Fruit fly (Drosophila melanogaster): ENCODE measurements around the gene PolA1.
A peak's percentile ranks its signal among the peaks of the same experiment; 100 is the strongest.

Gene PolA1

DNA sequence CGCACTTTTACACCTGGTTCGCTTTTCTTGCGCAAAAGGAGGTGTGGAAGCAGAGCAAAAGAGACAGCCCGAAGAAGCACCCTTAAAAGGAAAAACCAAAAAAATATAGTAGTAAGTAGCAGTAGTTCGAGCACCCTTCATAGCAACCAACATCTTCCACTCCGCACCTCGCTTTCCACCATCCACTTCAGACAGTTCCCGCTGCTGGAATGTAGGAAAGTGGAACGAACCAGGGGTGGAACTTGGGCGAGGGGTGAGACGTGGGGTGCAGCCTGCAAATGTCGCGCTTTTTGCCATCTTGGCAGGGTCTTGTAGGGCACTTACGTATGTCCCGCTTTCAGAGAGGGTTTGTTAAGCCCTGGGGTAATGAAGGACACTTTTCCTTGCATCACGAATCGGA lies 29.2 kb downstream of the PolA1 start:
- TF ChIP-seq CG8478 (optimal IDR thresholded peaks at IDR 0.05) = no peak

DNA sequence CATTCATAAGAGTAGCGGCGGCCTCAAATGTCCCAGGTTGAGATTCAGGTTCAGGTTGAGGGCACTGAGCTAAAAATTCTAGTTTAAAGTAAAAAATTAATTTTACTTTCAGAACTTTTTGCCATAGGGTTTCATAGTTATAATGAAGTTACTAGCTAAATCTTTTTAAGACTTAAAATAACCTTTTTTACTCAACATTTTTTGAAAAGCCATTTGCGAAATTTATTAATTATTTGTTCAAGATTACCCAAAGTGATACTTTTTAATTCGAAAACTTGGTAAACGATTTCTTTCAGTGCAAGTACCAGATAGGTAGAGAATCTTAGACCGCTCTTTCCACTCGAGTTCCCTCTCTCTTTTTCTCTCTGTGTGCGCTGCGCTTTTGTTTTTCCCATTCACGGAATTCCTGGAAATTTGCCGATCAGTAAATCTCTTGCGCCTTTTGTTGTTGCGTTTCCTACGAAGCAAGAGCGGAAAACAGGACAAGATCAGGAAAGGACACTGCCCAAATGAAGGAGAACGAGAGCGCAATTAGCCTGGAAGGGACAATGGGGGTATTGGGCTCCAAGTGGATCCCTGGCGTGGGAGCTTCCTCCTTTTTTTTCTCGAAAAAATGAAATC lies 29.9 kb downstream of the PolA1 start:
- no peak for TF ChIP-seq usp (GFP tag; optimal IDR thresholded peaks at IDR 0.05)
- no peak for TF ChIP-seq psq (optimal IDR thresholded peaks at IDR 0.05)
- no peak for TF ChIP-seq pan (optimal IDR thresholded peaks at IDR 0.05)
- no peak for TF ChIP-seq EcR (GFP tag; optimal IDR thresholded peaks at IDR 0.05)
- no peak for TF ChIP-seq Dll (optimal IDR thresholded peaks at IDR 0.05)
- no peak for TF ChIP-seq CG8478 (optimal IDR thresholded peaks at IDR 0.05)

DNA sequence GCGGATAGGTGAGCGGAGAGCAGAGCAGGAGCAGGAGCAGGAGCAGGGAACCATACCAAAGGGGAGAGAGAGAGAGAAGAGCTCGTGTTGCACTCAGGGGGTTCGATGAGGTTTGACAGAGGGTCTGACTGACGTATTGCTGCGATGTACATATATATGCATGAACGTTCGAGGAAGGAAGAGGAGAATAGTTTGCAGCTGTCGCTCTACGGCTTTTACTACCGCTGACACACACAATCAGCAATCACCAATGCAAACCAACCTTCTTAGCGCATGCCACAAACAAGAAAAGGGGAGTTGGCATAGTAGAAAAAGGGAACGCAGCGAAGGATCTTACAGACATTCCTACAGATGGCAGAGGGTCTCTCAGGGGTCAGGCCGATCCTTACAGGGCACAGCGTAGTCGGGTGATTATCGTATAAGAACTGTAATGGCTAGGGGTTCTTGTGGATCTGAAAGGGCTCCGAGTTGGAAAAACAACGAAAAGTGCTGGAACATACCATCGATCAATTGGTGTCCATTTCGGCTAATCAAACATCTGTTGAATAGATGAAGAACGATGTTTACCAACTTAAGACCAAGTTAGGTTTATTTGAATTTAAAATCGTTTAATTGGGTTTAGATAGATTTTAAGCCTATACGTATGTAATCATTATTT lies 31.1 kb downstream of the PolA1 start:
- TF ChIP-seq Dll (optimal IDR thresholded peaks at IDR 0.05) = no peak
- TF ChIP-seq EcR (GFP tag; optimal IDR thresholded peaks at IDR 0.05) = no peak
- no peak for TF ChIP-seq usp (GFP tag; optimal IDR thresholded peaks at IDR 0.05)
- TF ChIP-seq CG8478 (optimal IDR thresholded peaks at IDR 0.05) = no peak
- TF ChIP-seq psq (optimal IDR thresholded peaks at IDR 0.05) = no peak
- TF ChIP-seq pan (optimal IDR thresholded peaks at IDR 0.05) = no peak

DNA sequence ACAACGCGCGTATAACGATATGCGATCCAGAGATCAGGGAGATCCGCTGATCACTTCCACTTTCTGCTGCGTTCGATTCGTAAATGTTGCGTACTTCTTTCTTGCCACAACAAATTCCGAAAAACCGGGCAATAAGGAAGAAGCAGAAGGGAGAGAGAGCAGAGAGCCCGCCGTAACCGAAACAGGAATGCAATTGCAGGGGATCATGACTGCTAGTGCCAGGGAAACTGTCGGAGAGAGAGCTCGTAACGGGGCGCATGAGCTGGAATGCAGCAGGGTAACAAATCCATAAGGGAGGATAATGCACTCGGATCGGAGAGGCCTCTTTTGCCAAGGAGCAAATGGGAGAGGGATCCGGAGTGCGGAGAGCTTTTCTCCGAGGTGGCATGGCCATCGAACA lies 33.1 kb downstream of the PolA1 start:
- TF ChIP-seq pan (optimal IDR thresholded peaks at IDR 0.05) (no peak), Dll (optimal IDR thresholded peaks at IDR 0.05) (no peak), usp (GFP tag; optimal IDR thresholded peaks at IDR 0.05) (no peak), psq (optimal IDR thresholded peaks at IDR 0.05) (no peak), CG8478 (optimal IDR thresholded peaks at IDR 0.05) (no peak), EcR (GFP tag; optimal IDR thresholded peaks at IDR 0.05) (no peak)

DNA sequence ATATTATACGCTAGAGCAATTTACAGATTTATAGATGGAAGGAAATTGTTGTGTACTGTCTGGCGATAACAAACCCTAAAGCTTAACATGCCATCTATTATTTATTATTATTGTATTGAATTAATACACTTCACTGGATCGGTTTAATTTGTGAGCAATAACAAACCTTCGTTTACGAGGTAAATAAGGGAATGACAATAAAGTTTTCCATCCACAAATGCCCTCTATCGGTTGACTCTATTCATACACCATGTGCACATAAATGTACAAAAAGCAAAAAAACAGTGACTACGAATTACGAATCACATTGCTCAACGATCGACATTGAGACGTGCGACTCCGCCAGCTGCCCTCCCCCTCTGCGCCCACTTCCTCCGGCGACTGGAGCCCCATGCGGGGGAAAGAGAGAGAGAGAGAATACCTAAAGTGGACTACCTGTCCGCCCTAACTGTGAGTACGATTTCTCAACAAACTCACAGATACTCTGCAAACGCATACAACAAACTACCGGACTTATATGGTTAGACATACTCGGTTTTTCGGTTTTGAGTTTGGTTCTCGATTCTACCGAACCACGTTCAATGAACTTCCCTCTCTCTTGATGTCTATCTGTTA lies 34.6 kb downstream of the PolA1 start:
- no peak for TF ChIP-seq psq (optimal IDR thresholded peaks at IDR 0.05)
- peak in 1 of 2 experiments; percentile 47 for TF ChIP-seq EcR (GFP tag; optimal IDR thresholded peaks at IDR 0.05)

DNA sequence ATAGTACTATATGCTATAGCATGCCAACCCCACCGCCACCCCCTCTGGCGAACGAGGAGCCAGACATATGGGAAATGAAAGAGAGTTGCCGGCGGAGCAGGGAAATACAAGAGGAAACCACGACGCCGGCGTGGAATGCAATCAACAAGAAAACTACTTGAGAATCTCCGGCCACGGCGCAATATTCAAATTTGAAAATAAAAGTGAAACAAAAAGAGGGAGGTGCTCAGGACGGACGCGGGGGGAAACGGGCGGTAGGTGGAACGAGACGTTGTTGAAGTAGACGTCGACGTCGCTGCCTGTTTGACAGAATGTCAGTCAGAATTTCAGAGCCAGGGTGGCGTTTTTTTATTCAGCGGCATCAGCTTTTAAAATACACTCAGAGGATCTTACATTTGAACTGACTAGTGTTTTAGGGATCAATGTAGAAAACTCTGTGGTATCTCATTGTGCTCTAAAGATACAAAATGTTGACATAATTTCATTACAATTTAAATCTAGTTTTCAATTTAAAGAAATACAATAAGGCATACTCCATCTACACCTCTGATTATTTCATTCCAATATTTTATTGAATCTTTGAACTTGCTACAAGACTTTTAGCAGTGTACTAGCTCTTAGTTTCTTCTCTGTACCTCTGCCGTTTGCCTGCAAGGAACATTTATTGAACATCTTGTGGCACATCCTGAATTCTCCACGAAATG lies 35.4 kb downstream of the PolA1 start:
- TF ChIP-seq EcR (GFP tag; optimal IDR thresholded peaks at IDR 0.05) (no peak), CG8478 (optimal IDR thresholded peaks at IDR 0.05) (no peak), Dll (optimal IDR thresholded peaks at IDR 0.05) (no peak), pan (optimal IDR thresholded peaks at IDR 0.05) (no peak), psq (optimal IDR thresholded peaks at IDR 0.05) (no peak), usp (GFP tag; optimal IDR thresholded peaks at IDR 0.05) (no peak)

DNA sequence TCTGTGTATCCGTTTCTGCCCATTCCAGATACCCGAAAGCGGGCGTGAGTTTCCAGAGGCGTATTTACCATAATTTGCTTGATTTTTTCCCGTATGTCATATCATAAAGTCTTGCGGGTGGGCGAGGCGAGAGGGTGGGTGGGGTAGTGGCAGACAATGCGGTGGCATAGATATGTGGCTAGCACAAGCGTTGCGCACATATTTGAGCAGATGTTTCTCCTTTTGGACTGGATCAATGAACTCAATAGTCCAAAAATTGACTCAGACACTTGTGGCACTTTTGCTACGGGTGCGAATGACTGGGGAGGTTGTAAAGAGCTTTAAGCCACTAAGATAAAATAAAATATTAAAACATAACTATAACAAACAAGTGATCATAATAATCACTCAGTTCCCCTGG lies 36.4 kb downstream of the PolA1 start:
- no peak for TF ChIP-seq Dll (optimal IDR thresholded peaks at IDR 0.05)
- no peak for TF ChIP-seq EcR (GFP tag; optimal IDR thresholded peaks at IDR 0.05)

DNA sequence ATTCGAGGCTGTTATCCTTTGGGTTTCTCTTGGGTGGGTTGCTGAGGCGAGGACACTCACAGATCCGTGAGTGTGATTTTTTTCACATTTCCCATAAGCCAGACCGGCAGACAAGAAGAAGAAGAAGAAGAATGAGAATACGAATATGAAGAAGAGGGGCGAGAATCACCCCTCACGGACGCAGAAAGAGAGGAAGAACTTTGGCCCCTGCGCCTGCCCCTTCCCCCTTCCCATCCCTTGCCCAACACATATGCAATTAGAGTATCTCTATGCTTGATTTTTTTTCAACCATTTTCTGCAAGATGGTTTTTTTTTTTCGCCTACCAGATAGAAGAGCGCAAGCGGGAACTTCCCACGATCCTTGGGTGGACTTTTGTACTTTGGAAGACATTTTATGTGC lies 36.9 kb downstream of the PolA1 start:
- no peak for TF ChIP-seq Dll (optimal IDR thresholded peaks at IDR 0.05)
- TF ChIP-seq pan (optimal IDR thresholded peaks at IDR 0.05) = no peak
- no peak for TF ChIP-seq usp (GFP tag; optimal IDR thresholded peaks at IDR 0.05)
- no peak for TF ChIP-seq CG8478 (optimal IDR thresholded peaks at IDR 0.05)

DNA sequence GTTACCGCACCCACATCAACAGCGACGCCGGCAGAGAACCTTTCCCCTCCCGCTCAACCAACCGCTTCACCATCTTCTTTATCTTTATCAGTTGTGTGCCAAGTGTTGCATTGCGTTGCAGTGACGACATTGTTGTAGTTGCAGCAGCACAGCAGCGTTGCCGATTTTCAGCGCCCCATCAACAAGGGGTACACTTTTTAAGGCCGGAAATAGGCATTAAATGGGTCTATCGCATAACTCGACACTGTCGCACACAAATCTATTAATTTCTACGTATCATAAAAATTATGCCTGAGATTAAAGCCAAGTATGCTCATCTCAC lies 37.8 kb downstream of the PolA1 start:
- TF ChIP-seq Dll (optimal IDR thresholded peaks at IDR 0.05) (no peak), CG8478 (optimal IDR thresholded peaks at IDR 0.05) (no peak), psq (optimal IDR thresholded peaks at IDR 0.05) (no peak), pan (optimal IDR thresholded peaks at IDR 0.05) (no peak)

DNA sequence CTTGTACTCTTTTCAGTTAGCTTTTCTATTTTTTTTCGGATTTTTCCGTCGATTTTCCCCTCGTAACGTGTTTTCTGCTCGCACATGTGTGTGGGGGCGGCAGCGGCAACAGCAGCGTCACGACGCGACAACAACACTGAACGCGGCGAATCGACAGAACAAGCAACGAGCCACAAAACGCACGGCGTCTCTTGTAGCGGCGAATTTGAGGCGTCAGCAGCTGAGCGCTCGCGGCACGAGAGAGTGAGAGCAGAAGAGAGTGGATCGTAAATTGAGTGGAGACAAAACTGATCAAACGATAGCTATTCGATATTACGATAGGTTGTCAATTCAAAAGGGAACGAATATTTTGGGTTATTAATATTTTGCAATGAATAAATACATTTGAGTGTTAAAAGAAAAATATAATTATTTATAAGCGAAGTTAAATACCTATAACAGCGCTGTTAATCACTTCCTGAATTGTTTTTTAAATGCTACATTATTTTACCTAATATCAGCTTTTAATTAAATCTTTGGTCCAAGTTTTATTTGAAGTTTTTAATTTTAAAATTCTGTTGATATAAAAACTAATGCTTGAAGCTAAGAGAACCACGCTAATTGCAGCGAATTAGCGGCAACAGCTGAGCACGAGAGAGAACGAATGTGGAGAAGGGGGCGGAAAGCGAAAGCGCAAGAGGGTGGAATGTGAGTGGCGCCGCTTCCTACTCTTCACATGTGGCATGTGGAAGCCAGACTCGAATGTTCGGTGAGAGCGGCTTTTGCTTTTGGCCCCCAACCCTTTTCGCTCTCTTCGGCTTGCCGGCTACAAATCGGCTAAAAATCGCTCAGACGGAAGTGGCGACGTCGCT lies 38.4 kb downstream of the PolA1 start:
- TF ChIP-seq Dll (optimal IDR thresholded peaks at IDR 0.05) (peak; percentile 59), psq (optimal IDR thresholded peaks at IDR 0.05) (no peak), usp (GFP tag; optimal IDR thresholded peaks at IDR 0.05) (no peak), pan (optimal IDR thresholded peaks at IDR 0.05) (no peak)

DNA sequence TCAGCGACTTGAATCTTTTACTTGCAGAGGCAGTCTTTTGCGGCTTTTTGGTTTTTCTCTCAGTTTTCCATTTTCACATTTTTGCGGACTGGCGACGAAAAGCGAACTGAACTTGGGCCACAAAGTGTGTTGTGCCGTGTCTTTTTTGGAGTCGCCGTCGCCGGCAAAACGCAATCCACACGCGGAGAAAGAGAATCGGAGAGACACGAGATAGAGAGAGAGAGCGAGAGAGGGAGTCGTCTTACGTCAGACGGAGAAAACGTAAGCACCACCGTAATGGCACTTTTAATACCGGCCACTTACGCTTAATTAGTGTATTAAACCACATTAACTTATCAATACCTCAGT lies 39.0 kb downstream of the PolA1 start:
- TF ChIP-seq psq (optimal IDR thresholded peaks at IDR 0.05) = no peak
- TF ChIP-seq usp (GFP tag; optimal IDR thresholded peaks at IDR 0.05) = no peak
- TF ChIP-seq EcR (GFP tag; optimal IDR thresholded peaks at IDR 0.05) = no peak
- no peak for TF ChIP-seq pan (optimal IDR thresholded peaks at IDR 0.05)
- TF ChIP-seq CG8478 (optimal IDR thresholded peaks at IDR 0.05) = no peak
- TF ChIP-seq Dll (optimal IDR thresholded peaks at IDR 0.05) = no peak

DNA sequence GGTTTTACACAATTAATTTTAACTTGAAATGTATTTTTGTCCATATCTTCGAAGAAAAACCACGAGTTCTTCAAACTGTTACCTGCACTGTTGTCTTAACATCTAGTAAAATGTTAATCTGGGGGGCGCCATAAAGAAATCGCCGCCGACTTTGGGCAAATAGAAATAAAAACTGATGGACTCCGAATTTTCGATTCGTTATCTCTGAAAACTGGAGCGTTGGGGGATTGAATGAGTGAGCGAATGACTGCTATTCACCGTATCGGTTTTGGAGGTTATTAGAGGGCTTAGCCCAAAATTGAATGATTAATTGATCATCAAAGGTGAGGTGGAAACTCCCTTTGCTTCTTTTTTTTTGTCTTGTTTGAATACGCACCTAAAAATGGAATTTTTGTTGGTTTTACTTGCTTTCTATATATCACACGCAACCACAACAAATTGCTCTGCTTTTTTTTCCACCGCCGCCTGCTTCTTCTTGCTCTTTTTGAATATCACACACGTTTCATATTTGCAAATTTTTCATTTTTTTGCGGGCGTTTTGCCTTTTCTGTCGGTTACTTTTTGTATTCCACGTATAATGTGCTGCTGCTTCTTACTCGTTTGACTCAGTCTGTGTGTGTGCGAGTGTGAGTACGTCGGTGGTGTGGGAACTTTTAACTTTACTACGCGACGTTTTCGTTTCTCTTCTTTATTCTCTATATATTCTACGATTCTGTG lies 39.6 kb downstream of the PolA1 start:
- no peak for TF ChIP-seq EcR (GFP tag; optimal IDR thresholded peaks at IDR 0.05)

Data from whole organism.